Fruit fly (Drosophila melanogaster): ENCODE results near the gene Gr98a.

Gr98a gene

dm6 chr3R:27520415-27520916, 32.7 kb downstream of the Gr98a start, which contains the start of gene CG12885:
TSS of gene CG12885 (plus strand) at chr3R:27520866.
- peak; percentile 93 for TF ChIP-seq onecut (GFP tag; IDR thresholded peaks at IDR 0.05)
- TF ChIP-seq CG32772 (GFP tag; IDR thresholded peaks at IDR 0.05) = no peak
- no peak for TF ChIP-seq twi (tag; optimal IDR thresholded peaks at IDR 0.05)
- TF ChIP-seq CG6689 (GFP tag; IDR thresholded peaks at IDR 0.05) = no peak
- no peak for TF ChIP-seq CG30020 (tag; optimal IDR thresholded peaks at IDR 0.05)
- peak; percentile 60 for TF ChIP-seq Rfx (GFP tag; IDR thresholded peaks at IDR 0.05)
- TF ChIP-seq CG3847 (GFP tag; IDR thresholded peaks at IDR 0.05) = no peak
- no peak for TF ChIP-seq CG3995 (GFP tag; optimal IDR thresholded peaks at IDR 0.05)
- TF ChIP-seq bigmax (GFP tag; optimal IDR thresholded peaks at IDR 0.05) = no peak
- TF ChIP-seq CG3065 (GFP tag; optimal IDR thresholded peaks at IDR 0.05) = no peak
- no peak for TF ChIP-seq klu (GFP tag; IDR thresholded peaks at IDR 0.05)
- no peak for TF ChIP-seq CG11247 (GFP tag; IDR thresholded peaks at IDR 0.05)
- TF ChIP-seq pros (GFP tag; optimal IDR thresholded peaks at IDR 0.05) = peak; percentile 11
- TF ChIP-seq CG10979 (tag; optimal IDR thresholded peaks at IDR 0.05) = no peak
- TF ChIP-seq repo (GFP tag; optimal IDR thresholded peaks at IDR 0.05) = no peak
- TF ChIP-seq hb (GFP tag; IDR thresholded peaks at IDR 0.05; ENCODE audit: partially characterized antibody) = no peak
- no peak for TF ChIP-seq sens-2 (GFP tag; IDR thresholded peaks at IDR 0.05)
- no peak for TF ChIP-seq sqz (GFP tag; optimal IDR thresholded peaks at IDR 0.05)

- TF ChIP-seq NC2α (GFP tag; optimal IDR thresholded peaks at IDR 0.05) (no peak), tna (GFP tag; IDR thresholded peaks at IDR 0.05; ENCODE audit: partially characterized antibody) (no peak), NK7.1 (GFP tag; optimal IDR thresholded peaks at IDR 0.05) (no peak), CG17802 (tag; optimal IDR thresholded peaks at IDR 0.05) (no peak), sqz (GFP tag; optimal IDR thresholded peaks at IDR 0.05) (no peak)
Observed at dm6 chr3R:27533225-27533624, 45.5 kb downstream of the Gr98a start.

All from whole organism, embryonic.